Worm (Caenorhabditis elegans): ENCODE measurements around the gene unc-3.

DNA sequence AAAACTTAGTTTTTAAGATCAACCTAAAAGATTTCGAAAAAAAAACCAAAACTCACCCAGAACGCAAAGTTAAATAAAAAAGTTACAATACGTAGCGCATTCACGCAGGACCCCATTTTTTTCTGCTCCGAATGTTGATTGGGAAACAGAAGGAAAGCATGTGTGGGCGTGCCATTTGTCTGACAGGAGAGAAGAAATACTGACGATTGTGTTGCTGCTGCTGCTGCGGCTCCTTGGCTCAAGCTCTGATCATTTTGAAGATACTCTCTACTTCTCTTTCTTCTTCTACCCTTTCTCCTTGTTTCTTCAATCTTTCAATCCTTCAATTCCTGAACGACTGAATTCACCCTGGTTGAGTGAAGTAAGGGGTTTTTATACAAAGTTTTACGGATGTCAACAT is 44.0 kb upstream of the unc-3 start, which contains the start of gene tsp-8:
- TF ChIP-seq elt-2 (tag; optimal IDR thresholded peaks at IDR 0.05) (no peak), pax-1 (tag; optimal IDR thresholded peaks at IDR 0.05) (no peak), ceh-18 (tag; optimal IDR thresholded peaks at IDR 0.05) (peak; percentile 6), nhr-11 (tag; optimal IDR thresholded peaks at IDR 0.05) (no peak), K02D7.2 (tag; optimal IDR thresholded peaks at IDR 0.05) (no peak), pqm-1 (tag; optimal IDR thresholded peaks at IDR 0.05) (no peak), dmd-4 (tag; optimal IDR thresholded peaks at IDR 0.05; ENCODE audit: borderline replicate concordance) (no peak), ztf-16 (tag; optimal IDR thresholded peaks at IDR 0.05) (no peak), ceh-34 (tag; optimal IDR thresholded peaks at IDR 0.05) (no peak), hlh-30 (tag; optimal IDR thresholded peaks at IDR 0.05; ENCODE audit: insufficient read depth) (no peak), ceh-45 (GFP tag; IDR thresholded peaks at IDR 0.05) (no peak), pha-4 (tag; optimal IDR thresholded peaks at IDR 0.05) (no peak), sox-4 (tag; optimal IDR thresholded peaks at IDR 0.05) (no peak), ama-1 (optimal IDR thresholded peaks at IDR 0.05) (no peak)

Data from whole organism, late embryonic.